Worm (Caenorhabditis elegans) whole organism, late embryonic: ENCODE results near the gene twk-20.

Experiments
- C38D4.7 ChIP-seq: fragments of 200-800 bp; sonication (Bioruptor generic); optimal IDR thresholded peaks from 2 replicates; lab custom pipeline; 2018; ENCODE audit warnings: mild to moderate bottlenecking, missing genetic modification characterization, moderate library complexity, missing compliant biosample characterization
- F13H6.1 ChIP-seq: sonication (generic microtip); optimal IDR thresholded peaks from 2 replicates; lab custom pipeline; 2016; ENCODE audit warnings: missing genetic modification characterization, missing compliant biosample characterization
- ahr-1 ChIP-seq: sonication (generic microtip); optimal IDR thresholded peaks from 2 replicates; lab custom pipeline; 2016; ENCODE audit warnings: missing genetic modification characterization, missing compliant biosample characterization
- ceh-18 ChIP-seq: sonication (generic microtip); optimal IDR thresholded peaks from 2 replicates; lab custom pipeline; 2016; ENCODE audit warnings: missing genetic modification characterization, missing compliant biosample characterization
- ceh-2 ChIP-seq: sonication (generic microtip); optimal IDR thresholded peaks from 2 replicates; lab custom pipeline; 2016; ENCODE audit warnings: missing genotype, missing genetic modification characterization, missing compliant biosample characterization
- ceh-31 ChIP-seq: sonication (generic microtip); optimal IDR thresholded peaks from 2 replicates; lab custom pipeline; 2016; ENCODE audit warnings: missing genetic modification characterization, missing compliant biosample characterization
- ceh-6 ChIP-seq: fragments of 200-800 bp; sonication (Bioruptor generic); optimal IDR thresholded peaks from 2 replicates; lab custom pipeline; 2018; ENCODE audit warnings: mild to moderate bottlenecking, missing genetic modification characterization, missing compliant biosample characterization
- ceh-9 ChIP-seq: sonication (generic microtip); optimal IDR thresholded peaks from 2 replicates; lab custom pipeline; 2016; ENCODE audit warnings: mild to moderate bottlenecking, missing genetic modification characterization, inconsistent platforms, missing compliant biosample characterization
- dmd-4 ChIP-seq: sonication (generic microtip); optimal IDR thresholded peaks from 2 replicates; lab custom pipeline; 2016; ENCODE audit warnings: borderline replicate concordance, missing genetic modification characterization, missing compliant biosample characterization
- elt-4 ChIP-seq: sonication (generic microtip); optimal IDR thresholded peaks from 2 replicates; lab custom pipeline; 2016; ENCODE audit warnings: missing genetic modification characterization, missing compliant biosample characterization
- ets-4 ChIP-seq: sonication (generic microtip); optimal IDR thresholded peaks from 2 replicates; lab custom pipeline; 2016; ENCODE audit warnings: missing genetic modification characterization, missing compliant biosample characterization
- eyg-1 ChIP-seq: sonication (generic microtip); optimal IDR thresholded peaks from 2 replicates; lab custom pipeline; 2016; ENCODE audit warnings: missing genotype, missing genetic modification characterization, missing compliant biosample characterization
- fkh-6 ChIP-seq: sonication (generic microtip); optimal IDR thresholded peaks from 2 replicates; lab custom pipeline; 2016; ENCODE audit warnings: missing genetic modification characterization, missing compliant biosample characterization
- hlh-13 ChIP-seq: fragments of 200-800 bp; sonication (Bioruptor generic); optimal IDR thresholded peaks from 2 replicates; lab custom pipeline; 2018; ENCODE audit warnings: mild to moderate bottlenecking, missing genetic modification characterization, missing compliant biosample characterization
- hlh-15 ChIP-seq: sonication (generic microtip); optimal IDR thresholded peaks from 2 replicates; lab custom pipeline; 2016; ENCODE audit warnings: missing genetic modification characterization, missing compliant biosample characterization
- hlh-30 ChIP-seq: sonication (generic microtip); optimal IDR thresholded peaks from 2 replicates; lab custom pipeline; 2017; ENCODE audit warnings: antibody characterized with exemption, missing genetic modification characterization, missing compliant biosample characterization; ENCODE audit not compliant: insufficient read depth
- lim-6 ChIP-seq: sonication (generic microtip); optimal IDR thresholded peaks from 2 replicates; lab custom pipeline; 2016; ENCODE audit warnings: missing genetic modification characterization, missing compliant biosample characterization
- madf-2 ChIP-seq: sonication (generic microtip); optimal IDR thresholded peaks from 2 replicates; lab custom pipeline; 2017; ENCODE audit warnings: missing genetic modification characterization, missing compliant biosample characterization
- mec-3 ChIP-seq: sonication (generic microtip); optimal IDR thresholded peaks from 2 replicates; lab custom pipeline; 2016; ENCODE audit warnings: borderline replicate concordance, missing genetic modification characterization, missing compliant biosample characterization
- nfya-1 ChIP-seq: sonication (generic microtip); optimal IDR thresholded peaks from 2 replicates; lab custom pipeline; 2017; ENCODE audit warnings: missing genetic modification characterization, mild to moderate bottlenecking, missing compliant biosample characterization, antibody characterized with exemption, moderate library complexity
- nhr-11 ChIP-seq: fragments of 150-350 bp; optimal IDR thresholded peaks from 2 replicates; lab custom pipeline; 2014; ENCODE audit warnings: missing biosample characterization, missing genetic modification characterization
- odd-2 ChIP-seq: sonication (generic microtip); optimal IDR thresholded peaks from 2 replicates; lab custom pipeline; 2017; ENCODE audit warnings: antibody characterized with exemption, mild to moderate bottlenecking, missing genetic modification characterization, missing compliant biosample characterization
- pag-3 ChIP-seq: sonication (generic microtip); optimal IDR thresholded peaks from 2 replicates; lab custom pipeline; 2016; ENCODE audit warnings: missing compliant biosample characterization, missing genetic modification characterization, borderline replicate concordance
- pha-2 ChIP-seq: sonication (generic microtip); optimal IDR thresholded peaks from 2 replicates; lab custom pipeline; 2017; ENCODE audit warnings: mild to moderate bottlenecking, missing genetic modification characterization, missing compliant biosample characterization
- pros-1 ChIP-seq: fragments of 150-350 bp; optimal IDR thresholded peaks from 2 replicates; lab custom pipeline; 2014; ENCODE audit warnings: missing biosample characterization, missing genetic modification reagents, missing genetic modification characterization
- ref-2 ChIP-seq: sonication (generic microtip); optimal IDR thresholded peaks from 2 replicates; lab custom pipeline; 2016; ENCODE audit warnings: missing genetic modification characterization, missing compliant biosample characterization
- sdc-2 ChIP-seq: sonication (generic microtip); optimal IDR thresholded peaks from 2 replicates; lab custom pipeline; 2016; ENCODE audit warnings: missing genotype, missing genetic modification characterization, missing compliant biosample characterization
- sox-2 ChIP-seq: fragments of 200-800 bp; sonication (Bioruptor generic); IDR thresholded peaks from 2 replicates; pipeline ENCODE4 v1.3.6; 2022; ENCODE audit warnings: missing genetic modification reagents, missing genetic modification characterization, missing compliant biosample characterization
- syd-9 ChIP-seq: sonication (generic microtip); optimal IDR thresholded peaks from 2 replicates; lab custom pipeline; 2016; ENCODE audit warnings: mild to moderate bottlenecking, missing genetic modification characterization, moderate library complexity, missing compliant biosample characterization
- unc-3 ChIP-seq, 2 experiments: fragments of 200-800 bp in 1 of 2; sonication (Bioruptor generic) in 1 of 2; sonication (generic microtip) in 1 of 2; conservative IDR thresholded peaks in 1 of 2; optimal IDR thresholded peaks in 1 of 2; 2 replicates each; pipeline versions ENCODE4 v1.3.6 to Lab custom; 2016 to 2022; ENCODE audit warnings: missing compliant biosample characterization in 2 of 2, missing genetic modification characterization in 2 of 2, missing genetic modification reagents in 1 of 2
- unc-42 ChIP-seq: sonication (generic microtip); optimal IDR thresholded peaks from 2 replicates; lab custom pipeline; 2016; ENCODE audit warnings: missing genotype, missing genetic modification characterization, missing compliant biosample characterization
- unc-55 ChIP-seq: sonication (generic microtip); optimal IDR thresholded peaks from 2 replicates; lab custom pipeline; 2017; ENCODE audit warnings: missing biosample characterization, missing genetic modification reagents, missing genetic modification characterization
- unc-86 ChIP-seq: sonication (generic microtip); optimal IDR thresholded peaks from 2 replicates; lab custom pipeline; 2016; ENCODE audit warnings: missing genetic modification characterization, missing compliant biosample characterization
- zip-5 ChIP-seq: sonication (generic microtip); optimal IDR thresholded peaks from 2 replicates; lab custom pipeline; 2016; ENCODE audit warnings: missing genetic modification characterization, missing compliant biosample characterization
- ztf-16 ChIP-seq: sonication (generic microtip); optimal IDR thresholded peaks from 2 replicates; lab custom pipeline; 2017; ENCODE audit warnings: missing genetic modification characterization, missing compliant biosample characterization

Gene twk-20

DNA sequence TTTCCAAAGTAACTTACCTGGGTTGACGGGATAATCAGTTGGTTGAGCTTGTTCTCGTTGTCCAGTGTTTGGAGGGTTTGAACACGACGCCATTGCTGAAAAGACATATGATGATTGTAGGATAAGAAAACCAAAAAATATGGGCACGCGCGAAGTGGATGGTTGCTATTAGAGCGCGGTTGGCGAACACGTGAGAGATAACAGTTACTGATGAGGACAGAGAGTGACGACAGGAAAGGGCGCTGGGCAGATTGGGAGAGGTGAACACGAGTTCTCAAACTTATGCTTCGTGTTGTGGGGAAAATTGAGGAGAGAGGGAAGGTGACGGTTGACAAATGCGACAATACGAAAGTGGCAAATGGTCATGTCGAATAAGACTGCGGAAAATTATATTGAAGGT lies 35.9 kb upstream of the twk-20 start, which contains the start of gene F54B11.8:
TSS of gene F54B11.8 (minus strand) at position 101 of the 400 bp plus-strand sequence.
- TF ChIP-seq zip-5 (tag; lab: Kevin White, UChicago) (no peak), odd-2 (tag; lab: Kevin White, UChicago) (no peak), unc-86 (tag; lab: Kevin White, UChicago) (no peak), lim-6 (tag; lab: Kevin White, UChicago) (no peak), madf-2 (tag; lab: Kevin White, UChicago) (no peak), fkh-6 (tag; lab: Kevin White, UChicago) (no peak), ceh-9 (tag; lab: Kevin White, UChicago) (no peak), dmd-4 (tag; lab: Kevin White, UChicago) (no peak), unc-55 (GFP tag; lab: Kevin White, UChicago) (no peak), mec-3 (tag; lab: Kevin White, UChicago) (no peak), syd-9 (tag; lab: Kevin White, UChicago) (no peak), C38D4.7 (GFP tag; lab: Kevin White, UChicago) (no peak), unc-3 (GFP tag; conservative IDR thresholded peaks at IDR 0.05; lab: Robert Waterston, UW) (no peak), unc-3 (tag; optimal IDR thresholded peaks at IDR 0.05; lab: Kevin White, UChicago) (no peak), nfya-1 (tag; lab: Kevin White, UChicago) (no peak), F13H6.1 (tag; lab: Kevin White, UChicago) (no peak), pha-2 (tag; lab: Kevin White, UChicago) (no peak)

DNA sequence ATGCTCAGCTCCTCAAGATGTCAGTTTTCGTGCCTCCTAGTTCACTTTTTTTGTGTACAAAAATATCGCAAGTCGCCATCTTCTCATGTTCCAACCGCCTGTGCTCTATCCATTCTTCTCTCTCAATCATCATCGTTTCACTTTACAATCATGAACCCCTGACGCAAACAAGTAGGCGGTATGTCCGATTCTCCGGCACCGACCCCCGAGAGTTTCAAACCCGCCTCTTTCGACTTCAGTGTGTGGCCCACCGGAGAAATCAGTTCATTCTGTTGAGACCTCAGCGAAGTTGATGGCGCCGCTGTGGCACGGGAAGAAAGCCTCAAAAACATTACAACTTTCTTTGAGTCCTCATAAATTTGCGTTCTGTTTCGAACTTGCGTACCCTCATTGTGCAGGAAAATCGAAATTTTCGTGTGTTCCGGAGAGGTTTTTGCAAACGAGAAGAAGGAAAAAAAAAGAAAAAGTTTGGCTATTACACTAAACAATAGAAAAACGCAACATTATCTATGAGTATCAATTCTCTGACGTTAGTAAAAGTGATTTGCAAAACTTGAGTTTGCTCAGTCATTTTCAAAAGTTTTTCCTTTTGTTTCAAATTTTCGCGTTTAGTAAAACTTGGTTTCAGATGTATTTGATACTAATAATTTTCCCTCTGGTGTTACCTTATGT lies 34.6 kb upstream of the twk-20 start, which contains the start of gene F54B11.9:
TSS of gene F54B11.9 (plus strand) at position 622 of the 672 bp plus-strand sequence.
- TF ChIP-seq pag-3 (tag; lab: Kevin White, UChicago) (no peak), ahr-1 (tag; lab: Kevin White, UChicago) (no peak), ceh-31 (tag; lab: Kevin White, UChicago) (no peak), ceh-6 (GFP tag; lab: Kevin White, UChicago) (no peak), ztf-16 (tag; lab: Kevin White, UChicago) (no peak), unc-86 (tag; lab: Kevin White, UChicago) (no peak), hlh-13 (GFP tag; lab: Kevin White, UChicago) (no peak), nfya-1 (tag; lab: Kevin White, UChicago) (no peak), hlh-30 (tag; lab: Kevin White, UChicago) (no peak), sdc-2 (tag; lab: Kevin White, UChicago) (peak; percentile 96), ceh-18 (peak; percentile 40), nhr-11 (tag; lab: Kevin White, UChicago) (no peak), elt-4 (tag; lab: Kevin White, UChicago) (no peak), ceh-9 (tag; lab: Kevin White, UChicago) (no peak), pros-1 (tag; lab: Kevin White, UChicago) (no peak)
- TF ChIP-seq, all 69 proteins: peak for 2

DNA sequence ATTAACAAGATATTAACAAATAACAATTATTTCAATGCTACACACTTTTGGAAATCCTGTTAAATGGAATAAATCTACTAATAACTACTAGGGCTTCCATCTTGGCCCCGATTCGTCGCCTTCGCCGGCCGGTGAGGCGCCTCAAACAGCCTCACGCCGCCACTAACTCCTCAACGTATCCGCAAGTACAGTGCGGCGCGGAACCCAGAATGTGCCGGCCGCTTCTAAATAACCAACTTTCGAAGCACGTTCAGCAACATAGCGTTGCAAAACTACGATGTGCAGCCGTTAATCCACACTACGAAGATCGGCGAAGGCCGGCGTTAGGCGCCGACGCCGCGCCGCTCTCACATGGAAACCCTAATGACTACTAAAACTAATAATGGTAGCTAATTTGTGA lies 33.8 kb upstream of the twk-20 start:
- TF ChIP-seq hlh-15 (tag; lab: Kevin White, UChicago) (no peak), sox-2 (GFP tag; lab: Robert Waterston, UW) (no peak), ahr-1 (tag; lab: Kevin White, UChicago) (no peak), ets-4 (tag; lab: Kevin White, UChicago) (no peak), odd-2 (tag; lab: Kevin White, UChicago) (no peak), unc-42 (no peak), elt-4 (tag; lab: Kevin White, UChicago) (no peak), unc-86 (tag; lab: Kevin White, UChicago) (no peak), ceh-9 (tag; lab: Kevin White, UChicago) (no peak), ref-2 (tag; lab: Kevin White, UChicago) (no peak), dmd-4 (tag; lab: Kevin White, UChicago) (no peak), ceh-31 (tag; lab: Kevin White, UChicago) (no peak), syd-9 (tag; lab: Kevin White, UChicago) (no peak), pag-3 (tag; lab: Kevin White, UChicago) (no peak), eyg-1 (tag; lab: Kevin White, UChicago) (no peak), ceh-2 (tag; lab: Kevin White, UChicago) (no peak)
